Worm (Caenorhabditis elegans) whole organism, L4 larva: ENCODE data around the gene W02A2.8.
A peak's percentile ranks its signal among the peaks of the same experiment; 100 is the strongest.

Source experiments
- D1046.2 ChIP-seq: fragments of 200-800 bp; sonication (Bioruptor generic); IDR thresholded peaks from 2 replicates; pipeline ENCODE4 v1.3.6; 2022; ENCODE audit warnings: missing genetic modification characterization, missing compliant biosample characterization
- F26F4.8 ChIP-seq: fragments of 200-800 bp; sonication (Bioruptor generic); conservative IDR thresholded peaks from 2 replicates; pipeline ENCODE4 v1.3.6; 2022; ENCODE audit warnings: missing genetic modification characterization, missing compliant biosample characterization
- F37D6.2 ChIP-seq: sonication (generic microtip); optimal IDR thresholded peaks from 2 replicates; lab custom pipeline; 2016; ENCODE audit warnings: mild to moderate bottlenecking, missing genetic modification characterization, missing compliant biosample characterization
- R02D3.7 ChIP-seq: fragments of 150-350 bp; sonication (generic microtip); optimal IDR thresholded peaks from 3 replicates; lab custom pipeline; 2014; ENCODE audit warnings: missing biosample characterization, missing genetic modification characterization
- T20F7.1 ChIP-seq: fragments of 200-800 bp; sonication (Bioruptor generic); optimal IDR thresholded peaks from 2 replicates; lab custom pipeline; 2018; ENCODE audit warnings: mild to moderate bottlenecking, missing genetic modification characterization, missing compliant biosample characterization
- T26A8.4 ChIP-seq: fragments of 200-800 bp; sonication (Bioruptor generic); IDR thresholded peaks from 2 replicates; pipeline ENCODE4 v1.3.6; 2022; ENCODE audit warnings: missing genetic modification characterization, missing compliant biosample characterization
- ZK546.5 ChIP-seq, 2 experiments: sonication (generic microtip); optimal IDR thresholded peaks; 2 replicates each; lab custom pipeline; 2017; ENCODE audit warnings: missing biosample characterization in 2 of 2, missing genetic modification characterization in 2 of 2
- ama-1 ChIP-seq: fragments of 150-350 bp; optimal IDR thresholded peaks from 2 replicates; lab custom pipeline; 2014; ENCODE audit warnings: inconsistent platforms, mixed read lengths
- arid-1 ChIP-seq: fragments of 200-800 bp; sonication (Bioruptor generic); conservative IDR thresholded peaks from 2 replicates; pipeline ENCODE4 v1.3.6; 2022; ENCODE audit warnings: missing genetic modification reagents, missing genetic modification characterization, missing compliant biosample characterization
- attf-4 ChIP-seq: sonication (generic microtip); optimal IDR thresholded peaks from 3 replicates; lab custom pipeline; 2017; ENCODE audit warnings: missing biosample characterization, missing genetic modification characterization
- ceh-20 ChIP-seq: fragments of 200-800 bp; sonication (Bioruptor generic); IDR thresholded peaks from 2 replicates; pipeline ENCODE4 v1.3.6; 2022; ENCODE audit warnings: missing genetic modification reagents, missing genetic modification characterization, missing compliant biosample characterization
- ceh-32 ChIP-seq: sonication (generic microtip); optimal IDR thresholded peaks from 2 replicates; lab custom pipeline; 2016; ENCODE audit warnings: mild to moderate bottlenecking, missing genetic modification characterization, missing compliant biosample characterization; ENCODE audit not compliant: poor library complexity
- ceh-62 ChIP-seq: sonication (generic microtip); optimal IDR thresholded peaks from 2 replicates; lab custom pipeline; 2017; ENCODE audit warnings: missing biosample characterization, missing genetic modification characterization
- ctbp-1 ChIP-seq: fragments of 200-800 bp; sonication (Bioruptor generic); IDR thresholded peaks from 2 replicates; pipeline ENCODE4 v1.3.6; 2022; ENCODE audit warnings: missing genetic modification reagents, missing genetic modification characterization, missing compliant biosample characterization
- daf-16 ChIP-seq, 3 experiments: sonication (generic microtip); optimal IDR thresholded peaks; 2 replicates each; lab custom pipeline; 2016 to 2017; ENCODE audit warnings: missing genetic modification characterization in 3 of 3, missing genetic modification reagents in 3 of 3, mild to moderate bottlenecking in 2 of 3, missing compliant biosample characterization in 2 of 3, missing biosample characterization in 1 of 3, moderate library complexity in 1 of 3
- daf-8 ChIP-seq: fragments of 200-800 bp; sonication (Bioruptor generic); IDR thresholded peaks from 2 replicates; pipeline ENCODE4 v1.3.6; 2022; ENCODE audit warnings: missing genetic modification characterization, missing compliant biosample characterization
- dmd-6 ChIP-seq: fragments of 200-800 bp; sonication (Bioruptor generic); IDR thresholded peaks from 2 replicates; pipeline ENCODE4 v1.3.6; 2022; ENCODE audit warnings: missing genetic modification reagents, missing genetic modification characterization, missing compliant biosample characterization
- dpl-1 ChIP-seq: fragments of 150-350 bp; optimal IDR thresholded peaks from 2 replicates; lab custom pipeline; 2014; ENCODE audit warnings: missing biosample characterization, missing genetic modification reagents, missing genetic modification characterization
- egl-43 ChIP-seq: fragments of 200-800 bp; sonication (Bioruptor generic); IDR thresholded peaks from 2 replicates; pipeline ENCODE4 v1.3.6; 2022; ENCODE audit warnings: missing genetic modification reagents, missing genetic modification characterization, missing compliant biosample characterization
- fkh-10 ChIP-seq: fragments of 150-350 bp; optimal IDR thresholded peaks from 2 replicates; lab custom pipeline; 2014; ENCODE audit warnings: missing biosample characterization, missing genetic modification reagents, missing genetic modification characterization
- hmg-1.1 ChIP-seq: fragments of 200-800 bp; sonication (Bioruptor generic); IDR thresholded peaks from 2 replicates; pipeline ENCODE4 v1.3.6; 2022; ENCODE audit warnings: missing genetic modification reagents, missing genetic modification characterization, missing compliant biosample characterization
- lin-1 ChIP-seq: fragments of 200-800 bp; sonication (Bioruptor generic); IDR thresholded peaks from 2 replicates; pipeline ENCODE4 v1.3.6; 2022; ENCODE audit warnings: missing genetic modification reagents, missing genetic modification characterization, missing compliant biosample characterization
- lin-13 ChIP-seq: fragments of 150-350 bp; optimal IDR thresholded peaks from 2 replicates; lab custom pipeline; 2014; ENCODE audit warnings: missing biosample characterization, missing genetic modification reagents, missing genetic modification characterization
- lin-15B ChIP-seq: fragments of 150-350 bp; sonication (generic microtip); optimal IDR thresholded peaks from 3 replicates; lab custom pipeline; 2014; ENCODE audit warnings: missing biosample characterization, missing genetic modification characterization
- lsy-2 ChIP-seq, 2 experiments: fragments of 150-350 bp in 1 of 2; sonication (generic microtip) in 1 of 2; optimal IDR thresholded peaks; 2 replicates each; lab custom pipeline; 2014 to 2017; ENCODE audit warnings: missing biosample characterization in 2 of 2, missing genetic modification characterization in 2 of 2
- madf-9 ChIP-seq: fragments of 200-800 bp; sonication (Bioruptor generic); conservative IDR thresholded peaks from 2 replicates; pipeline ENCODE4 v1.3.6; 2022; ENCODE audit warnings: missing genetic modification reagents, missing genetic modification characterization, missing compliant biosample characterization
- nhr-102 ChIP-seq: sonication (generic microtip); optimal IDR thresholded peaks from 2 replicates; lab custom pipeline; 2016; ENCODE audit warnings: mild to moderate bottlenecking, missing genetic modification characterization, moderate library complexity, missing compliant biosample characterization
- nhr-11 ChIP-seq: fragments of 150-350 bp; optimal IDR thresholded peaks from 2 replicates; lab custom pipeline; 2014; ENCODE audit warnings: missing biosample characterization, missing genetic modification characterization
- nhr-237 ChIP-seq: sonication (generic microtip); optimal IDR thresholded peaks from 2 replicates; lab custom pipeline; 2017; ENCODE audit warnings: missing biosample characterization, missing genetic modification characterization
- nhr-25 ChIP-seq: sonication (generic microtip); optimal IDR thresholded peaks from 2 replicates; lab custom pipeline; 2017; ENCODE audit warnings: missing genetic modification characterization, mild to moderate bottlenecking, missing compliant biosample characterization, antibody characterized with exemption, moderate library complexity, borderline replicate concordance; ENCODE audit not compliant: insufficient read depth
- nhr-42 ChIP-seq: fragments of 200-800 bp; sonication (Bioruptor generic); IDR thresholded peaks from 2 replicates; pipeline ENCODE4 v1.3.6; 2022; ENCODE audit warnings: missing genetic modification characterization, missing compliant biosample characterization
- nhr-77 ChIP-seq: fragments of 150-350 bp; optimal IDR thresholded peaks from 2 replicates; lab custom pipeline; 2014; ENCODE audit warnings: missing biosample characterization, missing genetic modification characterization
- pha-4 ChIP-seq, 2 experiments: fragments of 150-350 bp in 1 of 2; fragments of 200-800 bp in 1 of 2; sonication (Bioruptor generic) in 1 of 2; IDR thresholded peaks in 1 of 2; optimal IDR thresholded peaks in 1 of 2; 2 replicates each; pipeline versions ENCODE4 v1.3.6 to Lab custom; 2014 to 2022; ENCODE audit warnings: missing genetic modification characterization in 2 of 2, missing genetic modification reagents in 2 of 2, missing biosample characterization in 1 of 2, missing compliant biosample characterization in 1 of 2
- rbr-2 ChIP-seq: sonication (generic microtip); optimal IDR thresholded peaks from 2 replicates; lab custom pipeline; 2016; ENCODE audit warnings: missing genotype, missing genetic modification characterization, missing compliant biosample characterization
- set-16 ChIP-seq: fragments of 200-800 bp; sonication (Bioruptor generic); IDR thresholded peaks from 2 replicates; pipeline ENCODE4 v1.3.6; 2022; ENCODE audit warnings: missing genetic modification reagents, missing genetic modification characterization, missing compliant biosample characterization
- snpc-1.2 ChIP-seq: fragments of 200-800 bp; sonication (Bioruptor generic); IDR thresholded peaks from 2 replicates; pipeline ENCODE4 v1.3.6; 2022; ENCODE audit warnings: missing genetic modification reagents, missing genetic modification characterization, missing compliant biosample characterization
- snpc-4 ChIP-seq: fragments of 150-350 bp; optimal IDR thresholded peaks from 2 replicates; lab custom pipeline; 2014; ENCODE audit warnings: missing biosample characterization, missing genetic modification characterization
- spr-3 ChIP-seq: fragments of 200-800 bp; sonication (Bioruptor generic); optimal IDR thresholded peaks from 2 replicates; lab custom pipeline; 2018; ENCODE audit warnings: mild to moderate bottlenecking, missing genetic modification characterization, missing compliant biosample characterization
- vab-7 ChIP-seq: fragments of 200-800 bp; sonication (Bioruptor generic); IDR thresholded peaks from 2 replicates; pipeline ENCODE4 v1.3.6; 2022; ENCODE audit warnings: missing genetic modification reagents, missing genetic modification characterization, missing compliant biosample characterization
- zfp-3 ChIP-seq: fragments of 200-800 bp; sonication (Bioruptor generic); conservative IDR thresholded peaks from 2 replicates; pipeline ENCODE4 v1.3.6; 2022; ENCODE audit warnings: missing genetic modification reagents, missing genetic modification characterization, missing compliant biosample characterization
- zip-2 ChIP-seq: fragments of 150-350 bp; optimal IDR thresholded peaks from 2 replicates; lab custom pipeline; 2014; ENCODE audit warnings: missing biosample characterization, missing genetic modification characterization
- ztf-11 ChIP-seq: fragments of 150-350 bp; optimal IDR thresholded peaks from 2 replicates; lab custom pipeline; 2014; ENCODE audit warnings: missing biosample characterization, missing genetic modification characterization
- ztf-7 ChIP-seq: fragments of 150-350 bp; optimal IDR thresholded peaks from 2 replicates; lab custom pipeline; 2014; ENCODE audit warnings: missing biosample characterization, missing genetic modification characterization

Gene W02A2.8

DNA sequence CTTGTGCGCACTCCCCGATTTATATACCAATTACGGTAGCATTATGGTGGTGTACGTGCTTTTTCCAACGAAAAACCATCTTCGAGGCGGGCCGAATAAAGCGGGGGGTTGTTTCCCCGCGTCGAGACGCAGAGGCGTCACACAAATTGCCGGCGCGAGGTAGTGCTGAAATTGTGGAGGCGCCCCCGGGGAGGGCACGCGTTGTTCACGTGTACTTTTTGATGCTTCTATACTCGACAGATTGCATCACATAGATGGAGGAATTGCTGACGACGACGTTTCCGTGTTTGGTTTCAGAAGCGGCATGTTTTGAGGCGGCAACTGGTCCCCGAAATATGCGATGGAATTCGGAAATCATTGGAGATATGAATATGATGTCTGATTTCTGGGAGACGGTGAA lies 36.9 kb upstream of the W02A2.8 start (continued):
- TF ChIP-seq ceh-32 (tag; lab: Kevin White, UChicago) (no peak), vab-7 (GFP tag; lab: Robert Waterston, UW) (0 out of 2 replicates have a peak, but pooled peaks have one; percentile 36), ztf-11 (tag; lab: Kevin White, UChicago) (no peak), T26A8.4 (GFP tag; lab: Robert Waterston, UW) (peak; percentile 67), F26F4.8 (GFP tag; lab: Robert Waterston, UW) (no peak), dmd-6 (GFP tag; lab: Robert Waterston, UW) (peak; percentile 98), ztf-7 (tag; lab: Kevin White, UChicago) (peak; percentile 93), pha-4 (GFP tag; IDR thresholded peaks at IDR 0.05; lab: Robert Waterston, UW) (peak; percentile 75), pha-4 (tag; optimal IDR thresholded peaks at IDR 0.05; lab: Kevin White, UChicago) (no peak), nhr-77 (tag; lab: Kevin White, UChicago) (peak; percentile 70), nhr-237 (tag; lab: Kevin White, UChicago) (no peak), ctbp-1 (GFP tag; lab: Robert Waterston, UW) (peak; percentile 90), snpc-1.2 (no peak), ZK546.5 (tag; optimal IDR thresholded peaks at IDR 0.05; lab: Kevin White, UChicago) (no peak), ama-1 (lab: Kevin White, UChicago) (no peak), R02D3.7 (tag; lab: Kevin White, UChicago) (no peak), nhr-102 (tag; lab: Kevin White, UChicago) (peak; percentile 65), ceh-62 (tag; lab: Kevin White, UChicago) (no peak), T20F7.1 (GFP tag; lab: Kevin White, UChicago) (no peak), F37D6.2 (tag; lab: Kevin White, UChicago) (peak; percentile 64), nhr-11 (peak; percentile 84), set-16 (GFP tag; lab: Robert Waterston, UW) (peak; percentile 87), daf-8 (GFP tag; lab: Robert Waterston, UW) (no peak), lin-1 (GFP tag; lab: Robert Waterston, UW) (peak; percentile 94), daf-16 (GFP tag; optimal IDR thresholded peaks at IDR 0.05; lab: Kevin White, UChicago) (no peak), daf-16 (tag; optimal IDR thresholded peaks at IDR 0.05; lab: Kevin White, UChicago) (peak; percentile 73), egl-43 (GFP tag; lab: Robert Waterston, UW) (peak; percentile 72), hmg-1.1 (GFP tag; lab: Robert Waterston, UW) (peak; percentile 90), madf-9 (GFP tag; lab: Robert Waterston, UW) (peak; percentile 85), nhr-25 (peak; percentile 74), lin-13 (peak; percentile 75), spr-3 (peak; percentile 6), lin-15B (no peak), ceh-20 (GFP tag; lab: Robert Waterston, UW) (peak; percentile 93), dpl-1 (GFP tag; lab: Kevin White, UChicago) (peak; percentile 64), zip-2 (no peak), lsy-2 (tag; optimal IDR thresholded peaks at IDR 0.05; lab: Kevin White, UChicago) (peak; percentile 63 to 85), fkh-10 (peak; percentile 89), zfp-3 (GFP tag; lab: Robert Waterston, UW) (no peak), D1046.2 (GFP tag; lab: Robert Waterston, UW) (0 out of 2 replicates have a peak, but pooled peaks have one; percentile 4), nhr-42 (GFP tag; lab: Robert Waterston, UW) (peak; percentile 56; the same call in 1 of the 2 replicates), snpc-4 (tag; lab: Kevin White, UChicago) (no peak), rbr-2 (peak; percentile 81), arid-1 (GFP tag; lab: Robert Waterston, UW) (0 out of 2 replicates have a peak, but pooled peaks have one; percentile 37), attf-4 (no peak)
